Fruit fly (Drosophila melanogaster): Measurements from ENCODE around the gene Nepl11.

Gene Nepl11

DNA sequence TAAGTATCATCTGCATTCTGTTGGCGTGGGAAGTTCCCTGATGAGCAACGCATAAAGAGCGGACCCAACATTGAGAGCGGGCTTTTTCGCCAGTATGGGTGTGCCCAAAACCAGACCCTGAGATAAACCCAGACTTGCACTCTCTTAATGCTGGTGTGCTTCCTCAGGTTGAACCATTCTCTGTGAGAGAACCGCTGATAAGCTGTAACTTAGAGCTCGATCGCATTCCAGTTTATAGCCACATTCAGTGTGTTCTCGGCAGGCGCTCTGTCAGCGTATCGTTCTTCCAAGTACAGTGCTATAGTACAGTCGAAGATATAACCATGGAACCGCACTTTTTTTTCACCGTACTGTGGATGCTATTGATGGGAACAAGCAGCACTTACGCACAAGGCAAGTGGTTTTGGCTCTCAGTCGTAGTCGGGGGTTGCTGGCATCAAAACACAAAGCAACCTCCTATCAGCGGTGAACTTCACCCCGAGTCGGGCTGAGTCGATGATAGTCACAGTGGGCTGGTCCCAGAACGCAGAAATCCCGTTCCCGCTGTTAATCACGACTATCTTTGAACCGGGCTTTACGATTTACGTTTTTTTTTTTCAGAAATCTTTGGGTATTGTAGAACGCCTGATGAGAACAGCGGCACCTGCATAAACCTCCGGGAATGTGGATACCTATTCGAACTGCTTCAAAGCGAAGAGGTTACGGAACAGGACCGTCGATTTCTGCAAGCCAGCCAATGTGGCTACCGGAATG, 13.2 kb upstream of the Nepl11 start, which contains the start of gene MP1:
MP1 (plus strand) TSS at position 245 of the 753 bp plus-strand sequence.
- TF ChIP-seq cic (GFP tag; optimal IDR thresholded peaks at IDR 0.05), result peak; percentile 35
- peak; percentile 62 for TF ChIP-seq tj (GFP tag; optimal IDR thresholded peaks at IDR 0.05)
- no peak for TF ChIP-seq Hr96 (GFP tag; optimal IDR thresholded peaks at IDR 0.05)
- peak; percentile 49 for TF ChIP-seq bab1 (GFP tag; optimal IDR thresholded peaks at IDR 0.05)
- TF ChIP-seq CG7101 (tag; optimal IDR thresholded peaks at IDR 0.05), result no peak

DNA sequence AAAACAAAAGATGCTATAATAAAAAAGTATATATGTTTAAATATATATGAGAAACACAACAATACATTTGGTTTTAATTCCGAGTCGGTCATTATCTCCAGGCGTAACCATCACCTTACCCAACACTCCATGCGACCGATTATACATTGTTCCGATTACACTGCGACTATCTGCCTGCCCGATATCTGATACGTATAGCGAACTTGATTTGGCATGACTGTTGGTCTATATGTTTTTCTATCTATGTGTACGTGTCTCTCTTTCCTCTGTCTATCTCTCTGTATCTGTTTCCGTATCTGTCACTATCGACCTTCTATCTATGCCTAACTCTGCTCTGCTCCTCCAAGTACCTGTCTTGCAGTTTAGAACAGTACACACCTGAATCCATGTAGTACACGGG, 6.8 kb upstream of the Nepl11 start:
- TF ChIP-seq Hr96 (GFP tag; optimal IDR thresholded peaks at IDR 0.05), result no peak
- TF ChIP-seq Mnt (GFP tag; optimal IDR thresholded peaks at IDR 0.05), result no peak

DNA sequence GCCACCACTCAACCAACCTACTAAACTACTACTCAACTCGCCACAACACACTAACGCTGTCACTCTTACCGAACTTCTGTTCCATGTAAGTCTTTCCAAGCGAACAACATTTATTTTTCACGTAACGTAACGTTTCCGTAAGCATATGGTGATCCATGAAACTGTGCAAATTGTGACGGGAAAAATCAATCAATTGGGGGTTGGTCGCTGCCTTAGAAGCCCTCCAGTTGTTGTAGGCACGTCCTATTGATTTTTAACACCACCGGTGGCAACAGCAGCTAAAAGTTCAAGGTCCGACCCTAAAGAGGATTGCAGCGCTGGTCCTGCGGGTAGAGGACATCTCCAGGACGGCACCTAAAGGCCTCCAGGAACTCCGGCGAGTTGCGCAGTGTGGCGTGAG, 2.5 kb downstream of the Nepl11 start:
- no peak for TF ChIP-seq CG7101 (tag; optimal IDR thresholded peaks at IDR 0.05)
- TF ChIP-seq CG14711 (tag; optimal IDR thresholded peaks at IDR 0.05), result no peak
- TF ChIP-seq CG11617 (GFP tag; optimal IDR thresholded peaks at IDR 0.05), result no peak
- TF ChIP-seq ovo (GFP tag; optimal IDR thresholded peaks at IDR 0.05), result no peak
- no peak for TF ChIP-seq CG7045 (GFP tag; optimal IDR thresholded peaks at IDR 0.05)
- TF ChIP-seq bab1 (GFP tag; optimal IDR thresholded peaks at IDR 0.05), result no peak
- no peak for TF ChIP-seq CG33017 (tag; optimal IDR thresholded peaks at IDR 0.05)
- no peak for TF ChIP-seq CG12768 (GFP tag; optimal IDR thresholded peaks at IDR 0.05)

DNA sequence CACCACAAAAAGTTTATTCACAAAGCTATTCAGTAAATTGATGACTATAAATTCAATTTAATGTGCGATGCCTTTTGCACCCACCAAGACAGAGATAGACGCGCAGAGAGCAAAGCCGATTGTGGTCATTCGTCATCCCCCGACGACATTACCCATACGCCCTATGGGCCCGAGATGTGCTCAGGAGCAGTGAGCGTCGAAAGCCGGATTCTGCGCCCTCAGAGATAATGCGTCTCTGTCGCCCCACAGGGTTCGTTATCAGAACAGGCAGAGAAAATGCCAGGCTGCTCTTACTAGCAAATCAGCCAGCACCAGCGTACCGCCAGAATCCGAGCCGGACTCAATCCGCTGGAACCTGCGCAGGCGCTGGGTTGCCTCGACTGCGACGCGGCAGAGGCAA, 3.4 kb downstream of the Nepl11 start:
- TF ChIP-seq CG33017 (tag; optimal IDR thresholded peaks at IDR 0.05) (no peak), cic (GFP tag; optimal IDR thresholded peaks at IDR 0.05) (peak; percentile 3), CG11617 (GFP tag; optimal IDR thresholded peaks at IDR 0.05) (no peak)

DNA sequence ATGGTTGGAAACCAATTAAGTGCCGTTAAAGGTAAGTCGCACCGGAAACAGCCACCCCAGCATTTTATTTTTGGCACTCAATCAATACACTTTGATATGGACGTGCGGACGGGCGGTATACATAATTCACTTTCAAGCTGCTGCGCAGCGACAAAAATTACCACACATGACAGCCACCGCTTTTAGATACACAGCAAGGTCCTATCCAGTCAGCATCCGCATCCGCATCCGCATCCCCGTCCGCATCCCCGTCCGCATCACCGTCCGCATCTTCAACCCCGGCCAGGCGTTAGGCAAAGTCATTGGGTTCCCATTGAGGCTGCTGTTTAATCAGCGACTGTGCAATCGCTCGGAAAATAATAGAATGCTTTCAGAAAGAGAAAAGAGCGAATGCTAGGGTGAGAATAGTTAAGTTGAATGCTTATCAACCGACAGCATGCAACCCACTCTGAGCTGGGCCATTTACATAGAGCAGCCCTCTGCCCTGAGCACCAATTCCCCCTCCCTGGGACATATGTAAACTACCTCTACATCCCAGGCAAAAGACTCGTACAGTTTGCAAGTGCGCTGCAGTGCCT, 10.2 kb downstream of the Nepl11 start:
- TF ChIP-seq CG33017 (tag; optimal IDR thresholded peaks at IDR 0.05) (no peak), cic (GFP tag; optimal IDR thresholded peaks at IDR 0.05) (peak; percentile 35), CG7045 (GFP tag; optimal IDR thresholded peaks at IDR 0.05) (no peak)

DNA sequence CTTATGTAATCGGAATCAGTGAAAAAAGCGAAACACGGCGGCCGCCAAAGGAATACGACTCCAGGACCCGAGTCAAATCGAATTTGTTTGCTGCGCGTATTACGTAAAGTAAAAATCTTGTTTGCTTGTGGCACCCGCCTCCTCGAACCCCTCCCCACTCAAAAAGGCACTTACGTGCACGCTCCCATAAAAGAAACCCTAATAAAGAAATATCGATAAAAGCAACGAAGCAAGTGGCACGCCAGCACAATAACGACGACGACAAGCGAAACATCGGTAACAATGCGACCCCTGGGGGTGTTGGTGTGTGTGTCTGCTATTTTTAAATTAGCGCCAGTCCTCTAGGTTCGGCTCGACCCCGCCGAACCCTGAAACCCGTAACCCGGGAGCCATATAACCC, 12.4 kb downstream of the Nepl11 start:
- TF ChIP-seq Clk (GFP tag; optimal IDR thresholded peaks at IDR 0.05) (no peak), CG7101 (tag; optimal IDR thresholded peaks at IDR 0.05) (no peak), CG12768 (GFP tag; optimal IDR thresholded peaks at IDR 0.05) (no peak), kay (GFP tag; ENCODE audit: borderline replicate concordance) (no peak), CG11617 (GFP tag; optimal IDR thresholded peaks at IDR 0.05) (no peak), cnc (optimal IDR thresholded peaks at IDR 0.05) (no peak), Hr96 (GFP tag; optimal IDR thresholded peaks at IDR 0.05) (no peak), ovo (GFP tag; optimal IDR thresholded peaks at IDR 0.05) (no peak), CG14711 (tag; optimal IDR thresholded peaks at IDR 0.05) (no peak)

DNA sequence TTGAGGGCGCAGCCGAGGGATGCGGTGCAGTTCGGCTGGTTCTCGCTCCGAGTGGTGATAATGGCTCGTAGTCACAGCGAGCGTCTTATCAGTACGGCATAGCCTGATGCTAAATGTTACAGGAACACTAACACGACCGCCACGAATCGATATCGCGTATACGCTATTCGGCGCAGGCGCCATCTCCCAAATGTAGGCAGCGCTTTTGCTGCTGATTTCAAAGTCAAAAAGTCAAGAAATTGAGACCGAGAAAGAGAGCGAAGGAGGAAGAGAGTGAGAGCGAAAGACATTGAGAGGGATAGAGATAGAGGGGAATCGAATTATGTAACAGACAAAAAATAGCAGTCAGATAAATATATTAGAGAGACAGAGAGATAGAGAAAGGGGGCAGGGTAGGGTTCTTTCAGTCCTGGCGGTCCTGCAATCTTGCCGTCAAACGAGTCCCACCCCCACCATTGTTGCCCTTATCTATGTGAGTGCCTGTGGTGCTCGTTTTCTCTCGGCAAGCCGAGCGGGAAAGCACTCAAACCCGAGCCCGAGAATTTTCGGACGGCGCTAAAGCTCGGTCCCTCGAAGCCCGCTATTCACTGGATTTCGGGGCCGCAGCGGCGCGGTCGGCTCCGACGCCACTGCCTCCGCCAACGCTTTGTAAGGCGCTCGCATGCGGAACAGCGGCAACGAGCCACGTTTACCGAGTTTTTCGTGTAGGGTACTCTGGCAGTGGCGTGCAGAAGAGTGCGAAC, 13.3 kb downstream of the Nepl11 start:
- TF ChIP-seq Clk (GFP tag; optimal IDR thresholded peaks at IDR 0.05) (no peak), Mnt (GFP tag; optimal IDR thresholded peaks at IDR 0.05) (no peak), Hr96 (GFP tag; optimal IDR thresholded peaks at IDR 0.05) (peak; percentile 18), kay (GFP tag; ENCODE audit: borderline replicate concordance) (no peak), pad (GFP tag; optimal IDR thresholded peaks at IDR 0.05) (no peak), CG12768 (GFP tag; optimal IDR thresholded peaks at IDR 0.05) (no peak), cic (GFP tag; optimal IDR thresholded peaks at IDR 0.05) (peak; percentile 20), CG11617 (GFP tag; optimal IDR thresholded peaks at IDR 0.05) (no peak), CG7101 (tag; optimal IDR thresholded peaks at IDR 0.05) (no peak), CG14711 (tag; optimal IDR thresholded peaks at IDR 0.05) (no peak), cnc (optimal IDR thresholded peaks at IDR 0.05) (no peak), bab1 (GFP tag; optimal IDR thresholded peaks at IDR 0.05) (no peak), CG7045 (GFP tag; optimal IDR thresholded peaks at IDR 0.05) (no peak)

DNA sequence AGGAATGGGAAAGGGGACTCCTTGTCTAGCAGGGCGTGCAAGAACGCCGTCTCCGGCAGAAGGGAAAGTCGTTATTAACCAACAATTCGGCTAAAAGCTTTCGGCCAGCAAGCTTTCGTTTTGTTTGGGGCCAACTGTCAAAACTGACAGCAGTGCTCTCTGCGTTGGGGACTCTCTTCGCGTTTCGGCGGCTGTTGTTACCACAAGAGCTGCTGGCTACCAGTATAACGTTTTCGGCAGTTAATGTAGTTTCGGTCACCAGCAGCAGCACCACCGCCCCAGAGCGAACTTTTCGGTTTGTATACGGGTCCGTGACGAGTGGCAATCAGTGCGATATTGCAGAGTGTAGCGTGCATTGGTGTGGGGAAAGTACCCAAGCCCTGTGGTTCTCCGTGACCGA, 14.6 kb downstream of the Nepl11 start, which contains the start of gene cpx:
cpx (plus strand) TSS at position 160 of the 400 bp plus-strand sequence.
- TF ChIP-seq tj (GFP tag; optimal IDR thresholded peaks at IDR 0.05) (no peak), Mnt (GFP tag; optimal IDR thresholded peaks at IDR 0.05) (no peak), pad (GFP tag; optimal IDR thresholded peaks at IDR 0.05) (no peak), cnc (optimal IDR thresholded peaks at IDR 0.05) (no peak), Hr96 (GFP tag; optimal IDR thresholded peaks at IDR 0.05) (no peak), CG14711 (tag; optimal IDR thresholded peaks at IDR 0.05) (no peak), ovo (GFP tag; optimal IDR thresholded peaks at IDR 0.05) (no peak), cic (GFP tag; optimal IDR thresholded peaks at IDR 0.05) (no peak), CG11617 (GFP tag; optimal IDR thresholded peaks at IDR 0.05) (no peak), bab1 (GFP tag; optimal IDR thresholded peaks at IDR 0.05) (no peak), kay (GFP tag; ENCODE audit: borderline replicate concordance) (no peak), CG1620 (GFP tag; optimal IDR thresholded peaks at IDR 0.05) (no peak), CG5204 (GFP tag; optimal IDR thresholded peaks at IDR 0.05) (no peak), toe (GFP tag; optimal IDR thresholded peaks at IDR 0.05) (no peak), CG12768 (GFP tag; optimal IDR thresholded peaks at IDR 0.05) (no peak)
